Worm (Caenorhabditis elegans): ENCODE data around the gene nspe-2.

ce11 chrII:12572760-12573159, 46.4 kb downstream of the nspe-2 start, which contains the start of gene Y38E10A.35:
- TF ChIP-seq pha-2 (tag; optimal IDR thresholded peaks at IDR 0.05) (no peak), ama-1 (optimal IDR thresholded peaks at IDR 0.05) (no peak), hlh-30 (tag; optimal IDR thresholded peaks at IDR 0.05; ENCODE audit: insufficient read depth) (no peak), mec-3 (tag; optimal IDR thresholded peaks at IDR 0.05; ENCODE audit: borderline replicate concordance) (no peak), unc-86 (tag; optimal IDR thresholded peaks at IDR 0.05) (no peak), sox-2 (GFP tag; IDR thresholded peaks at IDR 0.05) (no peak), ceh-9 (tag; optimal IDR thresholded peaks at IDR 0.05) (no peak), npax-4 (tag; optimal IDR thresholded peaks at IDR 0.05) (no peak), fax-1 (tag; optimal IDR thresholded peaks at IDR 0.05) (no peak), ceh-24 (tag; optimal IDR thresholded peaks at IDR 0.05) (no peak), ceh-34 (tag; optimal IDR thresholded peaks at IDR 0.05) (no peak), pqm-1 (tag; optimal IDR thresholded peaks at IDR 0.05) (no peak), zip-5 (tag; optimal IDR thresholded peaks at IDR 0.05) (no peak), dmd-4 (tag; optimal IDR thresholded peaks at IDR 0.05; ENCODE audit: borderline replicate concordance) (no peak)
